Worm (Caenorhabditis elegans) whole organism, dauer: ENCODE measurements around the gene rfc-2.

Experiments
- unc-62 ChIP-seq: sonication (generic microtip); optimal IDR thresholded peaks from 2 replicates; lab custom pipeline; 2017; ENCODE audit warnings: missing biosample characterization, missing genetic modification reagents, missing genetic modification characterization

The rfc-2 gene

ce11 chrIV:1375289-1375688 lies 28.2 kb downstream of the rfc-2 start:
- no peak for TF ChIP-seq unc-62 (GFP tag; lab: Kevin White, UChicago)

ce11 chrIV:1377699-1378098 lies 30.6 kb downstream of the rfc-2 start:
- no peak for TF ChIP-seq unc-62 (GFP tag; lab: Kevin White, UChicago)

- no peak for TF ChIP-seq unc-62 (GFP tag; lab: Kevin White, UChicago)
Measured at ce11 chrIV:1378954-1379353, 31.8 kb downstream of the rfc-2 start.

ce11 chrIV:1380350-1380749 lies 33.2 kb downstream of the rfc-2 start:
- no peak for TF ChIP-seq unc-62 (GFP tag; lab: Kevin White, UChicago)

ce11 chrIV:1381596-1382274 lies 34.6 kb downstream of the rfc-2 start:
- no peak for TF ChIP-seq unc-62 (GFP tag; lab: Kevin White, UChicago)

- no peak for TF ChIP-seq unc-62 (GFP tag; lab: Kevin White, UChicago)
Measured at ce11 chrIV:1385500-1385899, 38.4 kb downstream of the rfc-2 start.

ce11 chrIV:1385915-1386314 lies 38.8 kb downstream of the rfc-2 start, which contains the start of gene nhr-41:
nhr-41 (plus strand) TSS chrIV:1386215.
- TF ChIP-seq unc-62 (GFP tag; lab: Kevin White, UChicago) = no peak

- no peak for TF ChIP-seq unc-62 (GFP tag; lab: Kevin White, UChicago)
Measured at ce11 chrIV:1388079-1388478, 41.0 kb downstream of the rfc-2 start.

- TF ChIP-seq unc-62 (GFP tag; lab: Kevin White, UChicago) = no peak
Measured at ce11 chrIV:1389021-1389420, 41.9 kb downstream of the rfc-2 start.

ce11 chrIV:1389599-1389998 lies 42.5 kb downstream of the rfc-2 start:
- no peak for TF ChIP-seq unc-62 (GFP tag; lab: Kevin White, UChicago)

ce11 chrIV:1390102-1390501 lies 43.0 kb downstream of the rfc-2 start:
- no peak for TF ChIP-seq unc-62 (GFP tag; lab: Kevin White, UChicago)

- TF ChIP-seq unc-62 (GFP tag; lab: Kevin White, UChicago) = no peak
Measured at ce11 chrIV:1391446-1391845, 44.3 kb downstream of the rfc-2 start.

- TF ChIP-seq unc-62 (GFP tag; lab: Kevin White, UChicago) = no peak
Measured at ce11 chrIV:1394077-1394476, 47.0 kb downstream of the rfc-2 start.

ce11 chrIV:1397895-1398294 lies 50.8 kb downstream of the rfc-2 start:
- no peak for TF ChIP-seq unc-62 (GFP tag; lab: Kevin White, UChicago)

ce11 chrIV:1400016-1400415 lies 52.9 kb downstream of the rfc-2 start:
- TF ChIP-seq unc-62 (GFP tag; lab: Kevin White, UChicago) = no peak
